Worm (Caenorhabditis elegans): ENCODE data around the gene pals-26.

ce11 chrIII:4390421-4390820 lies 15.5 kb downstream of the pals-26 start:
- TF ChIP-seq nhr-237 (tag; optimal IDR thresholded peaks at IDR 0.05) (no peak), lin-15B (tag; optimal IDR thresholded peaks at IDR 0.05) (no peak), fos-1 (tag; optimal IDR thresholded peaks at IDR 0.05) (no peak), hmg-11 (tag; optimal IDR thresholded peaks at IDR 0.05) (no peak), unc-62 (GFP tag; optimal IDR thresholded peaks at IDR 0.05) (no peak), ztf-4 (tag; optimal IDR thresholded peaks at IDR 0.05) (no peak), zag-1 (tag; optimal IDR thresholded peaks at IDR 0.05) (no peak), fkh-10 (GFP tag; optimal IDR thresholded peaks at IDR 0.05) (no peak), ceh-9 (tag; optimal IDR thresholded peaks at IDR 0.05) (no peak), elt-3 (tag; optimal IDR thresholded peaks at IDR 0.05) (no peak), lsy-12 (tag; optimal IDR thresholded peaks at IDR 0.05) (no peak), nhr-76 (tag; optimal IDR thresholded peaks at IDR 0.05) (no peak)

Data from whole organism, L3 larva.